Fruit fly (Drosophila melanogaster): ENCODE measurements around the gene CG43707.

The CG43707 gene

dm6 chr2L:3789290-3790067 is 32.4 kb downstream of the CG43707 start:
- TF ChIP-seq pan (optimal IDR thresholded peaks at IDR 0.05): no peak
- TF ChIP-seq usp (GFP tag; optimal IDR thresholded peaks at IDR 0.05): no peak
- TF ChIP-seq EcR (GFP tag; optimal IDR thresholded peaks at IDR 0.05): no peak
- no peak for TF ChIP-seq psq (optimal IDR thresholded peaks at IDR 0.05)
- peak; percentile 1 for TF ChIP-seq CG8478 (optimal IDR thresholded peaks at IDR 0.05)
- TF ChIP-seq Dll (optimal IDR thresholded peaks at IDR 0.05): no peak

- TF ChIP-seq EcR (GFP tag; optimal IDR thresholded peaks at IDR 0.05) (no peak), CG8478 (optimal IDR thresholded peaks at IDR 0.05) (no peak), Dll (optimal IDR thresholded peaks at IDR 0.05) (no peak)
Observed at dm6 chr2L:3791629-3792028, 34.6 kb downstream of the CG43707 start.

- TF ChIP-seq usp (GFP tag; optimal IDR thresholded peaks at IDR 0.05): no peak
- TF ChIP-seq EcR (GFP tag; optimal IDR thresholded peaks at IDR 0.05): no peak
- no peak for TF ChIP-seq psq (optimal IDR thresholded peaks at IDR 0.05)
- TF ChIP-seq CG8478 (optimal IDR thresholded peaks at IDR 0.05): no peak
- TF ChIP-seq Dll (optimal IDR thresholded peaks at IDR 0.05): no peak
- TF ChIP-seq pan (optimal IDR thresholded peaks at IDR 0.05): no peak
Observed at dm6 chr2L:3802818-3803456, 45.9 kb downstream of the CG43707 start.

DNA sequence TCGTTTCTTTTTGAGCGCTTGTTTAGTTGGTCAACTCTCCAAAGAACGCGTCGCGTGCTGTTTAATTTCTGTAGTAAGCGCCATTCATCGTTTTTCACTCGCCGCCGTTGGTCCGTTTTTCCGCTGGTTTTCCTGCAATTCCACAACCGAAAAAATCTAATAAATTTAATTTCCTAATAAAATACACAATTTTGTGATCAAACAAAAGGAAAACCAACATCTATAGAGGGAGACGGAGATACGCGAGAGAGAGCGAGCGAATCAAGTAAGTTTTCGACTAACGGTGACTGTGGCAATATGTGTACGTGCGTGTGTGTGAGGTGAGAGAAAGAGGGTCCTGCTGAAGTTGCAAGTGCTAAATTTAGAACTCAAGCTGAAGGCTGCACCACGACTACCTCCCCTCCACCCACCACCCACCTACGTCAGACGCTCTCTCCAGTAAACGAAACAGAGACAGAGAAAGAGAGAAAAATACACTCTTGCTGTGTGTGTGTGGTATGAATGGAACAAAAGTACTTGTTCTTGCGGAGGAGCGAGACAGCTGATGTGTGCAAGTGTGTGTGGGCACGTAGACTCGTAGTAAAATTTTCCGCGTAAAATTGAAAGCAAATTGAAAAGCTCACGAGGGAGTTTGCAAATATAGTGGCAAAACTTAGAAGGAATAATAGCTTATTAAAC is 46.5 kb downstream of the CG43707 start, which contains the start of gene Reph:
Gene Reph, plus strand, starts transcription at position 80 of the 678 bp plus-strand sequence.
- TF ChIP-seq Dll (optimal IDR thresholded peaks at IDR 0.05): no peak
- TF ChIP-seq pan (optimal IDR thresholded peaks at IDR 0.05): no peak
- TF ChIP-seq usp (GFP tag; optimal IDR thresholded peaks at IDR 0.05): no peak
- no peak for TF ChIP-seq EcR (GFP tag; optimal IDR thresholded peaks at IDR 0.05)
- no peak for TF ChIP-seq psq (optimal IDR thresholded peaks at IDR 0.05)
- peak; percentile 73 for TF ChIP-seq CG8478 (optimal IDR thresholded peaks at IDR 0.05)

- no peak for TF ChIP-seq CG8478 (optimal IDR thresholded peaks at IDR 0.05)
Observed at dm6 chr2L:3804641-3805273, 47.7 kb downstream of the CG43707 start.

DNA sequence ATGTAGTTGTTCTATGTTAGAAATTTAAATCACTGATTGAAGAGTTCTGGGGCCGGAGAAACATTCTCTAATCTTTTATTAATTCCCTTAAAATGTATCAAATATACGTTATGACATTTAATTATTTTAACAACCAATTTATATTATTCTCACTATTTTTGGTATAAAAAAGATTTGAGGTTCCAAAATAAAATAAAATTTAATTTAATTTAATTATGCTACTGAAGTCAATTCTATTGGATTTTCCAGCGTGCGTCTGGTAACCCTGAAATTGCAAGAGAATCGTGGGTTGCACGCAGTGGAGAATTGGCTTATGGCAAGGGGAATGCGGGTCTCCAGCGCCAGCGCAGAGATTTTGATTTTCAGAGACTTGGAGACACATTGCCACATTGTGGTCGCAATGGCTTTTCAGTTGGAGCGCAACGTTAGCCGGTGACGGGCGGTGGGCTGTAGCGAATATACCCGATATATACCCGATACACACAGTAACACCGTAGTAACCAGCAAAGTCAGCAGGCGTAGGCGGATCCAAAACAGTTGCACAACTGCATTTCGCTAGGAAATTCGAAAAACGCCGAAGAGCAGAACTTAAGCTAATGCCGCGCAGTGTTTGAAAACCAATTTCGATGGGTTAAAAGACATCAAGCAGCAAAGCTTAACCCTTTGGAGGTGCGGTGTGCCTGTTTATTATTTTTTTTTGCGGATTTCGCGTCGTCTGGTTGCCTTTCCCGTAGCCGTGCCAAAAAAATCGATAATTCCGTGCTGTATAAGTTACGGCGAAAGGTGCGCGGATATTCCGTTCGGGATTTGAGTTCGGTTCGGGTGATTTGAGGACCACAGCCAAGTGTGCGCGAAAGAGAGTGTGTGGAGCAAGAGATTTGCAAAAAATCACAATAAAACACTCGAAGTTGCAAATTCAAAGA is 48.5 kb downstream of the CG43707 start:
- TF ChIP-seq psq (optimal IDR thresholded peaks at IDR 0.05) (no peak), pan (optimal IDR thresholded peaks at IDR 0.05) (no peak), usp (GFP tag; optimal IDR thresholded peaks at IDR 0.05) (no peak), Dll (optimal IDR thresholded peaks at IDR 0.05) (no peak)

DNA sequence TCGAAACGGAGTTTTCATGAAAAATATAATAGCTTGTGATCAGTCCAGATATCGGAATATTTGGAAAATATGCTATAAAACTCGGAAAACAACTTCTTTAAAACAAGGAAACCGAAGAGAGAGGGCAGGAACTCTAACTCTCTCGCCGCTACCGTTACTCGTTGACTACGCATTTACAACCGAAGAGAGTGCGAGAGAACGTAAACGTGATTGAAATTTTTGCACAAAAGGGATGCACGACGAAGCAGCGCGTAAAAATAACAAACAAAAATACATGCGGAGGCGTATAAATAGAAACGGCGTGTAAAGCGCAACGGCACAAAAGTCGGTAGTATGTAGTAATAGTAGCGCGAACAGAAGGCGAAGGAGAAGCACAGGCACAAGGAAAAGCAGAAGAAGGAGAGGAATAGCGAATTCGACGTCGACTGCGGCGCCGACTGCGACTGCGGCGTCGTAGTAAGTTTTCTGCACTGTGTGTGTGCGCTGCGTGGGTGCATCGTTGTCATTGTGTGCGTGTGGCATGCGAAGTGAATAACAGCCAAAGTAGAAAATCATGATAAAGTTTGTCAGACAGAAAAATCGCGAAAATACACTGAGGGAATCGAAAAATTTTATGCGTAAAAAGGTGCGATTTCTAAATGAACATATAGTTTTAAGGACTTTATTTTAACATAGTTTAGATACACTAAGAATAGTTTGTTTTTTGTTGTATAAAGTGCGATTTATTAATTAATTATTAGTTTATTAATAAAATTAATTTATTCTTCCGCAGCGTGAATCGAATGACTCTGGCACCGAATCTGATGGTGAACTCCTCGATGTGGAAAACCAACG is 49.4 kb downstream of the CG43707 start:
- TF ChIP-seq EcR (GFP tag; optimal IDR thresholded peaks at IDR 0.05): no peak
- no peak for TF ChIP-seq usp (GFP tag; optimal IDR thresholded peaks at IDR 0.05)
- TF ChIP-seq pan (optimal IDR thresholded peaks at IDR 0.05): no peak
- TF ChIP-seq psq (optimal IDR thresholded peaks at IDR 0.05): no peak
- no peak for TF ChIP-seq Dll (optimal IDR thresholded peaks at IDR 0.05)
- no peak for TF ChIP-seq CG8478 (optimal IDR thresholded peaks at IDR 0.05)

dm6 chr2L:3813255-3813875 is 56.3 kb downstream of the CG43707 start, which contains the start of gene CG3407:
CG3407 (minus strand) TSS chr2L:3813410.
- TF ChIP-seq CG8478 (optimal IDR thresholded peaks at IDR 0.05): no peak
- no peak for TF ChIP-seq EcR (GFP tag; optimal IDR thresholded peaks at IDR 0.05)
- TF ChIP-seq usp (GFP tag; optimal IDR thresholded peaks at IDR 0.05): no peak
- TF ChIP-seq psq (optimal IDR thresholded peaks at IDR 0.05): no peak
- TF ChIP-seq Dll (optimal IDR thresholded peaks at IDR 0.05): no peak
- no peak for TF ChIP-seq pan (optimal IDR thresholded peaks at IDR 0.05)

dm6 chr2L:3814163-3814562 is 57.1 kb downstream of the CG43707 start:
- no peak for TF ChIP-seq EcR (GFP tag; optimal IDR thresholded peaks at IDR 0.05)
- TF ChIP-seq pan (optimal IDR thresholded peaks at IDR 0.05): no peak
- TF ChIP-seq psq (optimal IDR thresholded peaks at IDR 0.05): no peak
- TF ChIP-seq CG8478 (optimal IDR thresholded peaks at IDR 0.05): no peak
- no peak for TF ChIP-seq usp (GFP tag; optimal IDR thresholded peaks at IDR 0.05)
- TF ChIP-seq Dll (optimal IDR thresholded peaks at IDR 0.05): no peak

DNA sequence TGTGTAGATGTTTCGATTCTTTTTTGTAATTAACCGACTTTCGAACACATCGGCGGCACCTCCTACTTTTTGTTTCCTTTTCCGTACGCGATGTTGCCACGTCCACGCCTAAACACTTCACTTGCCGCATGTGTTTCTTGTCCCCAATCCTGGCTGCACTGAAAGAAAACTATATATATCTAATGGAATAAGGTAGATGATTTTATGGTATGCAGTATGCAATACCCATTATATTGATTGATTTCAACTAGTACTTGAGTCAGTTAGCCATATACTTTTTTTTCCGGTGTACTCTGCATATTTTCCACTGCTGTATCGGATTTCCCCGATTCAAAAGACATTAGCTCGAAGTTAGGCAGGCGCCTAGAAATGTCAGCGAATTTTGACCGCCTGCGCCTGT is 61.8 kb downstream of the CG43707 start:
- TF ChIP-seq psq (optimal IDR thresholded peaks at IDR 0.05) (no peak), pan (optimal IDR thresholded peaks at IDR 0.05) (no peak), usp (GFP tag; optimal IDR thresholded peaks at IDR 0.05) (no peak), EcR (GFP tag; optimal IDR thresholded peaks at IDR 0.05) (no peak), CG8478 (optimal IDR thresholded peaks at IDR 0.05) (no peak), Dll (optimal IDR thresholded peaks at IDR 0.05) (no peak)
